Fruit fly (Drosophila melanogaster): Measurements from ENCODE around the gene Alg13.
A peak's percentile ranks its signal among the peaks of the same experiment; 100 is the strongest.

Gene Alg13

dm6 chr3R:29088938-29089661 is 49.3 kb downstream of the Alg13 start (continued):
- TF ChIP-seq CG32532 (GFP tag; IDR thresholded peaks at IDR 0.05), result peak; percentile 46; the same call in 1 of the 2 replicates
- peak; percentile 81 for TF ChIP-seq CG17361 (GFP tag; IDR thresholded peaks at IDR 0.05)
- TF ChIP-seq CG7271 (tag; optimal IDR thresholded peaks at IDR 0.05), result no peak
- peak; percentile 73 for TF ChIP-seq Xbp1 (GFP tag; optimal IDR thresholded peaks at IDR 0.05)
- peak; percentile 57; the same call in 1 of the 3 replicates for TF ChIP-seq jigr1 (GFP tag; IDR thresholded peaks at IDR 0.05)
- peak; percentile 54 for TF ChIP-seq caup (GFP tag; optimal IDR thresholded peaks at IDR 0.05; ENCODE audit: severe bottlenecking)
- no peak for TF ChIP-seq hbn (GFP tag; IDR thresholded peaks at IDR 0.05; ENCODE audit: partially characterized antibody)
- peak; percentile 69 for TF ChIP-seq org-1 (GFP tag; optimal IDR thresholded peaks at IDR 0.05)
- no peak for TF ChIP-seq cas (GFP tag; IDR thresholded peaks at IDR 0.05)
